Worm (Caenorhabditis elegans) whole organism, midembryonic: ENCODE results near the gene flp-28.

Experiments
- T22C8.4 ChIP-seq: fragments of 200-800 bp; sonication (Bioruptor generic); IDR thresholded peaks from 2 replicates; pipeline ENCODE4 v1.3.6; 2022; ENCODE audit warnings: missing genetic modification characterization, missing compliant biosample characterization
- cog-1 ChIP-seq: sonication (generic microtip); optimal IDR thresholded peaks from 2 replicates; lab custom pipeline; 2016; ENCODE audit warnings: missing genetic modification characterization, missing compliant biosample characterization
- flt-1 ChIP-seq: fragments of 200-800 bp; sonication (Bioruptor generic); IDR thresholded peaks from 2 replicates; pipeline ENCODE4 v1.3.6; 2022; ENCODE audit warnings: missing genetic modification characterization, missing compliant biosample characterization
- klf-2 ChIP-seq: fragments of 200-800 bp; sonication (Bioruptor generic); conservative IDR thresholded peaks from 2 replicates; pipeline ENCODE4 v1.3.6; 2022; ENCODE audit warnings: missing genetic modification reagents, missing genetic modification characterization, missing compliant biosample characterization
- med-1 ChIP-seq: sonication (generic microtip); optimal IDR thresholded peaks from 2 replicates; lab custom pipeline; 2017; ENCODE audit warnings: missing genetic modification characterization, mild to moderate bottlenecking, missing compliant biosample characterization, antibody characterized with exemption, missing genetic modification reagents; ENCODE audit not compliant: insufficient read depth
- ref-1 ChIP-seq: fragments of 200-800 bp; sonication (Bioruptor generic); conservative IDR thresholded peaks from 2 replicates; pipeline ENCODE4 v1.3.6; 2022; ENCODE audit warnings: missing genetic modification reagents, missing genetic modification characterization, missing compliant biosample characterization
- tab-1 ChIP-seq: fragments of 200-800 bp; sonication (Bioruptor generic); IDR thresholded peaks from 2 replicates; pipeline ENCODE4 v1.3.6; 2022; ENCODE audit warnings: missing genetic modification characterization, missing compliant biosample characterization
- ztf-23 ChIP-seq: fragments of 200-800 bp; sonication (Bioruptor generic); IDR thresholded peaks from 2 replicates; pipeline ENCODE4 v1.3.6; 2022; ENCODE audit warnings: missing genetic modification reagents, missing genetic modification characterization, missing compliant biosample characterization
- ztf-29 ChIP-seq: fragments of 200-800 bp; sonication (Bioruptor generic); IDR thresholded peaks from 2 replicates; pipeline ENCODE4 v1.3.6; 2022; ENCODE audit warnings: missing genetic modification reagents, missing genetic modification characterization, missing compliant biosample characterization

DNA sequence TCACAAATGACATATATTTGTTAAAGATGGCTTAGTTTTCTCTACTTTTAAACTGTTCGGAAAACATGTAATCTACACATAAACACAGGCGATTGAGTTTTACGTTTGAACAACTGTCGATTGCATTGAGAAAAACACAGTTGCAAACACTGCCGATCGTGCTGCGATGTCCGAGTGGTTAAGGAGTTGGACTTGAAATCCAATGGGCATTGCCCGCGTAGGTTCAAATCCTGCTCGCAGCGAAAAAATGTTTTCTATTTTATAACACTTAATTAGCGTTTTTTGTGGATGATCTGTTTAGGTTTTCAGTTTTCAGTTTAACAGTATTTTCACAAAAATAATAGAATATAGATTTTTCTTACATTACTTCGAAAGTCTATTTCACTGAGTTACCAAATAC, 36.6 kb upstream of the flp-28 start:
- TF ChIP-seq med-1 (GFP tag; lab: Kevin White, UChicago) = no peak
- TF ChIP-seq cog-1 (tag; lab: Kevin White, UChicago) = no peak
- TF ChIP-seq klf-2 = no peak
- TF ChIP-seq ztf-29 (GFP tag; lab: Robert Waterston, UW) = no peak
- TF ChIP-seq tab-1 (GFP tag; lab: Robert Waterston, UW) = no peak
- no peak for TF ChIP-seq flt-1 (GFP tag; lab: Robert Waterston, UW)
- TF ChIP-seq ztf-23 (GFP tag; lab: Robert Waterston, UW) = no peak
- TF ChIP-seq T22C8.4 (GFP tag; lab: Robert Waterston, UW) = no peak
- TF ChIP-seq ref-1 (GFP tag; lab: Robert Waterston, UW) = no peak
